Fruit fly (Drosophila melanogaster) whole organism, embryonic: ENCODE data around the gene CG10738.

Experiments
- Atf-2 ChIP-seq: fragments of 200-800 bp; sonication (Bioruptor generic); optimal IDR thresholded peaks from 2 replicates; lab custom pipeline; 2016; ENCODE audit warnings: missing biosample characterization, missing genetic modification characterization
- Blimp-1 ChIP-seq: fragments of 200-800 bp; sonication (Bioruptor generic); optimal IDR thresholded peaks from 3 replicates; lab custom pipeline; 2018; ENCODE audit warnings: missing biosample characterization, missing genetic modification characterization, mild to moderate bottlenecking, moderate library complexity, missing genetic modification reagents
- BtbVII ChIP-seq: fragments of 200-800 bp; sonication (Bioruptor generic); optimal IDR thresholded peaks from 3 replicates; lab custom pipeline; 2017; ENCODE audit warnings: missing biosample characterization, mild to moderate bottlenecking, missing genetic modification characterization
- CG10209 ChIP-seq: fragments of 200-800 bp; sonication (Bioruptor generic); optimal IDR thresholded peaks from 3 replicates; lab custom pipeline; 2017; ENCODE audit warnings: missing biosample characterization, mild to moderate bottlenecking, missing genetic modification characterization, missing genetic modification reagents
- CG10462 ChIP-seq: fragments of 200-800 bp; sonication (Bioruptor generic); optimal IDR thresholded peaks from 2 replicates; lab custom pipeline; 2016; ENCODE audit warnings: missing biosample characterization, missing genetic modification characterization
- CG10543 ChIP-seq: fragments of 200-800 bp; sonication (Bioruptor generic); optimal IDR thresholded peaks from 3 replicates; lab custom pipeline; 2017; ENCODE audit warnings: missing biosample characterization, mild to moderate bottlenecking, missing genetic modification characterization, moderate library complexity
- CG11723 ChIP-seq: fragments of 200-800 bp; sonication (Bioruptor generic); optimal IDR thresholded peaks from 2 replicates; lab custom pipeline; 2017; ENCODE audit warnings: missing biosample characterization, mild to moderate bottlenecking, missing genetic modification characterization
- CG13894 ChIP-seq: fragments of 200-800 bp; sonication (Bioruptor generic); optimal IDR thresholded peaks from 3 replicates; lab custom pipeline; 2018; ENCODE audit warnings: missing biosample characterization, mild to moderate bottlenecking, missing genetic modification characterization, moderate library complexity
- CG17186 ChIP-seq: fragments of 200-800 bp; sonication (Bioruptor generic); optimal IDR thresholded peaks from 3 replicates; lab custom pipeline; 2017; ENCODE audit warnings: missing biosample characterization, missing genetic modification reagents, missing genetic modification characterization
- CG17328 ChIP-seq: fragments of 200-800 bp; sonication (Bioruptor generic); IDR thresholded peaks from 2 replicates; pipeline ENCODE4 v1.3.6; 2022; ENCODE audit warnings: missing biosample characterization, missing genetic modification characterization
- CG17359 ChIP-seq: fragments of 200-800 bp; sonication (Bioruptor generic); optimal IDR thresholded peaks from 3 replicates; lab custom pipeline; 2018; ENCODE audit warnings: missing biosample characterization, mild to moderate bottlenecking, missing genetic modification characterization, moderate library complexity
- CG18619 ChIP-seq: fragments of 200-800 bp; sonication (Bioruptor generic); optimal IDR thresholded peaks from 3 replicates; lab custom pipeline; 2017; ENCODE audit warnings: missing biosample characterization, mild to moderate bottlenecking, missing genetic modification characterization
- CG2712 ChIP-seq: fragments of 200-800 bp; optimal IDR thresholded peaks from 3 replicates; lab custom pipeline; 2019; ENCODE audit warnings: missing biosample characterization, mild to moderate bottlenecking, missing genetic modification characterization, moderate library complexity
- CG3163 ChIP-seq: fragments of 200-800 bp; sonication (Bioruptor generic); optimal IDR thresholded peaks from 3 replicates; lab custom pipeline; 2016; ENCODE audit warnings: missing biosample characterization, missing genetic modification characterization
- CG3838 ChIP-seq: fragments of 200-800 bp; sonication (Bioruptor generic); optimal IDR thresholded peaks from 3 replicates; lab custom pipeline; 2016; ENCODE audit warnings: missing biosample characterization, missing genetic modification characterization
- CG7987 ChIP-seq: fragments of 200-800 bp; sonication (Bioruptor generic); optimal IDR thresholded peaks from 2 replicates; lab custom pipeline; 2018; ENCODE audit warnings: missing biosample characterization, mild to moderate bottlenecking, missing genetic modification characterization, moderate library complexity
- CG8089 ChIP-seq: fragments of 200-800 bp; sonication (Bioruptor generic); optimal IDR thresholded peaks from 3 replicates; lab custom pipeline; 2016; ENCODE audit warnings: missing biosample characterization, missing genetic modification characterization
- CG8944 ChIP-seq: fragments of 200-800 bp; sonication (Bioruptor generic); optimal IDR thresholded peaks from 3 replicates; lab custom pipeline; 2016; ENCODE audit warnings: missing biosample characterization, missing genetic modification characterization
- Camta ChIP-seq: fragments of 200-800 bp; sonication (Bioruptor generic); optimal IDR thresholded peaks from 2 replicates; lab custom pipeline; 2016; ENCODE audit warnings: missing biosample characterization, missing genetic modification characterization
- CoRest ChIP-seq: fragments of 200-800 bp; sonication (Bioruptor generic); optimal IDR thresholded peaks from 3 replicates; lab custom pipeline; 2018; ENCODE audit warnings: missing biosample characterization, mild to moderate bottlenecking, missing genetic modification characterization, moderate library complexity
- CrebB ChIP-seq: fragments of 200-800 bp; sonication (Bioruptor generic); optimal IDR thresholded peaks from 3 replicates; lab custom pipeline; 2018; ENCODE audit warnings: missing biosample characterization, mild to moderate bottlenecking, missing genetic modification characterization
- Ets97D ChIP-seq: fragments of 200-800 bp; sonication (Bioruptor generic); optimal IDR thresholded peaks from 3 replicates; lab custom pipeline; 2016; ENCODE audit warnings: missing biosample characterization, missing genetic modification characterization
- Hand ChIP-seq: fragments of 200-800 bp; sonication (Bioruptor generic); optimal IDR thresholded peaks from 2 replicates; lab custom pipeline; 2017; ENCODE audit warnings: mild to moderate bottlenecking, missing biosample characterization, missing genetic modification reagents, missing genetic modification characterization
- Med ChIP-seq: fragments of 200-800 bp; sonication (Bioruptor generic); peaks from one replicate; lab custom pipeline; 2016; ENCODE audit warnings: missing biosample characterization, missing genetic modification characterization, mild to moderate bottlenecking, inconsistent platforms, moderate library complexity
- Nf-YA ChIP-seq: fragments of 200-800 bp; sonication (Bioruptor generic); IDR thresholded peaks from 2 replicates; pipeline ENCODE4 v1.3.6; 2022; ENCODE audit warnings: missing biosample characterization, missing genetic modification characterization
- Opbp ChIP-seq: fragments of 200-800 bp; sonication (Bioruptor generic); IDR thresholded peaks from 3 replicates; pipeline ENCODE4 v1.3.6; 2022; ENCODE audit warnings: missing biosample characterization, missing genetic modification characterization; ENCODE audit not compliant: partially characterized antibody
- Pdp1 ChIP-seq, 2 experiments: fragments of 200-800 bp; sonication (Bioruptor generic); optimal IDR thresholded peaks; 3 replicates each; lab custom pipeline; 2016; ENCODE audit warnings: missing biosample characterization in 2 of 2, missing genetic modification characterization in 2 of 2, mild to moderate bottlenecking in 1 of 2, moderate library complexity in 1 of 2
- Ptx1 ChIP-seq: fragments of 200-800 bp; sonication (Bioruptor generic); IDR thresholded peaks from 2 replicates; pipeline ENCODE4 v1.3.6; 2022; ENCODE audit warnings: missing biosample characterization, missing genetic modification characterization
- Rfx ChIP-seq: fragments of 200-800 bp; sonication (Bioruptor generic); IDR thresholded peaks from 2 replicates; pipeline ENCODE4 v1.3.6; 2022; ENCODE audit warnings: missing biosample characterization, missing genetic modification characterization
- Tbp ChIP-seq: fragments of >200 bp; optimal IDR thresholded peaks from 2 replicates; lab custom pipeline; 2018; ENCODE audit warnings: missing biosample characterization, missing genetic modification characterization
- YL-1 ChIP-seq: fragments of 200-800 bp; sonication (Bioruptor generic); optimal IDR thresholded peaks from 3 replicates; lab custom pipeline; 2017; ENCODE audit warnings: missing biosample characterization, mild to moderate bottlenecking, missing genetic modification characterization
- bigmax ChIP-seq: fragments of 200-800 bp; sonication (Bioruptor generic); optimal IDR thresholded peaks from 2 replicates; lab custom pipeline; 2018; ENCODE audit warnings: missing biosample characterization, mild to moderate bottlenecking, missing genetic modification characterization
- bowl ChIP-seq: fragments of 200-800 bp; sonication (Bioruptor generic); IDR thresholded peaks from 2 replicates; pipeline ENCODE4 v1.3.6; 2022; ENCODE audit warnings: missing biosample characterization, missing genetic modification characterization
- dmrt99B ChIP-seq: fragments of 200-800 bp; sonication (Bioruptor generic); optimal IDR thresholded peaks from 2 replicates; lab custom pipeline; 2018; ENCODE audit warnings: missing biosample characterization, mild to moderate bottlenecking, missing genetic modification characterization, moderate library complexity
- dysf ChIP-seq: fragments of 200-800 bp; sonication (Bioruptor generic); IDR thresholded peaks from 3 replicates; pipeline ENCODE4 v1.3.6; 2022; ENCODE audit warnings: missing biosample characterization, missing genetic modification characterization
- ems ChIP-seq: fragments of 200-800 bp; sonication (Bioruptor generic); optimal IDR thresholded peaks from 3 replicates; lab custom pipeline; 2016; ENCODE audit warnings: missing biosample characterization, missing genetic modification characterization
- fd64A ChIP-seq: fragments of 200-800 bp; sonication (Bioruptor generic); optimal IDR thresholded peaks from 3 replicates; lab custom pipeline; 2018; ENCODE audit warnings: missing biosample characterization, mild to moderate bottlenecking, missing genetic modification characterization
- fd96Cb ChIP-seq: fragments of 200-800 bp; sonication (Bioruptor generic); optimal IDR thresholded peaks from 2 replicates; lab custom pipeline; 2018; ENCODE audit warnings: missing biosample characterization, mild to moderate bottlenecking, missing genetic modification characterization, moderate library complexity
- gro ChIP-seq: fragments of 200-800 bp; sonication (Bioruptor generic); optimal IDR thresholded peaks from 2 replicates; lab custom pipeline; 2016; ENCODE audit warnings: missing biosample characterization, missing genetic modification characterization
- gsb ChIP-seq: fragments of 200-800 bp; sonication (Bioruptor generic); IDR thresholded peaks from 2 replicates; pipeline ENCODE4 v1.3.6; 2022; ENCODE audit warnings: missing biosample characterization, missing genetic modification characterization
- ham ChIP-seq: fragments of 200-800 bp; sonication (Bioruptor generic); IDR thresholded peaks from 2 replicates; pipeline ENCODE4 v1.3.6; 2022; ENCODE audit warnings: missing biosample characterization, missing genetic modification characterization
- jigr1 ChIP-seq: fragments of 200-800 bp; sonication (Bioruptor generic); IDR thresholded peaks from 3 replicates; pipeline ENCODE4 v1.3.6; 2022; ENCODE audit warnings: missing biosample characterization, missing genetic modification characterization
- klu ChIP-seq: fragments of 200-800 bp; sonication (Bioruptor generic); IDR thresholded peaks from 2 replicates; pipeline ENCODE4 v1.3.6; 2022; ENCODE audit warnings: missing biosample characterization, missing genetic modification characterization
- nom ChIP-seq: fragments of 200-800 bp; sonication (Bioruptor generic); optimal IDR thresholded peaks from 2 replicates; lab custom pipeline; 2017; ENCODE audit warnings: missing biosample characterization, missing genetic modification characterization, mild to moderate bottlenecking, moderate library complexity, missing genetic modification reagents
- pros ChIP-seq: fragments of 200-800 bp; sonication (Bioruptor generic); optimal IDR thresholded peaks from 3 replicates; lab custom pipeline; 2019; ENCODE audit warnings: missing biosample characterization, mild to moderate bottlenecking, missing genetic modification characterization, moderate library complexity
- psq ChIP-seq: fragments of 200-800 bp; sonication (Bioruptor generic); optimal IDR thresholded peaks from 2 replicates; lab custom pipeline; 2017; ENCODE audit warnings: missing biosample characterization, missing genetic modification characterization
- sim ChIP-seq: fragments of 200-800 bp; sonication (Bioruptor generic); IDR thresholded peaks from 2 replicates; pipeline ENCODE4 v1.3.6; 2022; ENCODE audit warnings: missing biosample characterization, missing genetic modification characterization
- sisA ChIP-seq: fragments of 200-800 bp; sonication (Bioruptor generic); IDR thresholded peaks from 2 replicates; pipeline ENCODE4 v1.3.6; 2022; ENCODE audit warnings: missing biosample characterization, missing genetic modification characterization
- vvl ChIP-seq: fragments of 200-800 bp; sonication (Bioruptor generic); IDR thresholded peaks from 2 replicates; pipeline ENCODE4 v1.3.6; 2022; ENCODE audit warnings: missing biosample characterization, missing genetic modification characterization

Gene CG10738

DNA sequence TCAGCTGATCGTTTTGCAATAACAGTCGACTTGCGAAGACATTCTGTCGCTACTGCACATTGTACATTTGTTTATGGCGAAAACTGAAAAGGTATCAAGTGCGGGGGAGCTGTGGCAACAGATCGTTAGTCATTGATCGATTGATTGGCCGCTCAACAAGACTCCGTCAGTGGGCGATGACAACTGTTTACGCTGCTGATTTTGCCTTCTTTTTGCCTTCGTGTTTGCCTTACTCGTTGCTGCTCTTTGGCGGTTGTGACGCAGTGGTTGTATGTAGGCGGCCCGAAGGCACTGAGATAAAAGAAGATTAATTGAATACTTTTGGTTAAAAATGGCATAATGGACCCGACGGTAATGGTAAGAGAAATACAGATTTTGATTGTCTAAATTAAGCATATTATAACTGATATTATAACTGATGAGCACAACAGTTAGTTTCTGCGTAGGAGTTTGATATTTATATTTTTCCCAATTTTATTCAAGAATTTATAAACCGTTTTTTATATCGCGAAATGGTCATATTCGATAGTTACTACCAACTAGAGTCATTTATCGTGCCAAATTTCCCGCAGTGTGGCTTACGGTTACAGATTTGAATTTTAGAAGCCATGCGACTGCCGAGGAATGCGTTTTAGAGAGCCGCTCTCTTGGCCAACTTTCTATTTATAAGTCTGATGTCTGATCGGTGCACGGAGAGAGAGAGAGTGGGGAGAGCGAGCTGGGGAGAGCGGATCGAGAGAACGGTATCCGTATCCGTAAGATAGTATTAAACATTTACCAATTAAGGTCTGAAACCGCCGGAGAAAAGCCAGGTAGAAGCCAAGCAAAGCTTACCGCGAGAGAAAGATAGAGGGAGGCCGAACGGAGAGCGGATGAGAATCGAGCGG, 26.2 kb downstream of the CG10738 start (continued):
- TF ChIP-seq CG10543 (GFP tag; lab: Kevin White, UChicago) (peak; percentile 69), klu (GFP tag; lab: Robert Waterston, UW) (peak; percentile 83), fd64A (GFP tag; lab: Kevin White, UChicago) (peak; percentile 77), CG8089 (GFP tag; lab: Kevin White, UChicago) (no peak), CG8944 (GFP tag; lab: Kevin White, UChicago) (peak; percentile 59), nom (GFP tag; lab: Kevin White, UChicago) (peak; percentile 45), Med (peak; percentile 91), vvl (GFP tag; lab: Robert Waterston, UW) (peak; percentile 89), CG17359 (tag; lab: Kevin White, UChicago) (peak; percentile 91), ham (GFP tag; lab: Robert Waterston, UW) (0 out of 2 replicates have a peak, but pooled peaks have one; percentile 6), gro (GFP tag; lab: Kevin White, UChicago) (no peak), jigr1 (GFP tag; lab: Robert Waterston, UW) (peak; percentile 77), CG3838 (GFP tag; lab: Kevin White, UChicago) (peak; percentile 61), YL-1 (GFP tag; lab: Kevin White, UChicago) (peak; percentile 62), CG17186 (peak; percentile 72), pros (GFP tag; lab: Kevin White, UChicago) (peak; percentile 10), Tbp (no peak), CG2712 (tag; lab: Kevin White, UChicago) (peak; percentile 95), gsb (GFP tag; lab: Robert Waterston, UW) (peak; percentile 74), sim (GFP tag; lab: Robert Waterston, UW) (peak; percentile 76; the same call in 1 of the 2 replicates), psq (GFP tag; lab: Kevin White, UChicago) (peak; percentile 62), fd96Cb (tag; lab: Kevin White, UChicago) (peak; percentile 93), Atf-2 (GFP tag; lab: Kevin White, UChicago) (peak; percentile 32), Ptx1 (GFP tag; lab: Robert Waterston, UW) (peak; percentile 92), CG13894 (tag; lab: Kevin White, UChicago) (no peak), sisA (peak; percentile 83), Nf-YA (GFP tag; lab: Robert Waterston, UW) (peak; percentile 68), CG7987 (GFP tag; lab: Kevin White, UChicago) (peak; percentile 59), Camta (GFP tag; lab: Kevin White, UChicago) (peak; percentile 60), Ets97D (GFP tag; lab: Kevin White, UChicago) (peak; percentile 43), dysf (GFP tag; lab: Robert Waterston, UW) (peak; percentile 94), CG10462 (GFP tag; lab: Kevin White, UChicago) (peak; percentile 62), BtbVII (GFP tag; lab: Kevin White, UChicago) (peak; percentile 92), Hand (GFP tag; lab: Kevin White, UChicago) (peak; percentile 66), ems (GFP tag; lab: Kevin White, UChicago) (peak; percentile 81), Opbp (GFP tag; lab: Robert Waterston, UW) (no peak), CG11723 (GFP tag; lab: Kevin White, UChicago) (peak; percentile 91), Blimp-1 (GFP tag; lab: Kevin White, UChicago) (peak; percentile 91), CG3163 (GFP tag; lab: Kevin White, UChicago) (no peak), CG10209 (GFP tag; lab: Kevin White, UChicago) (peak; percentile 93), CG18619 (peak; percentile 93), Pdp1 (GFP tag; optimal IDR thresholded peaks at IDR 0.05; lab: Kevin White, UChicago) (peak; percentile 68 to 73), bigmax (no peak), bowl (no peak), CG17328 (GFP tag; lab: Robert Waterston, UW) (peak; percentile 77), CoRest (peak; percentile 95), Rfx (GFP tag; lab: Robert Waterston, UW) (peak; percentile 88), dmrt99B (peak; percentile 95), CrebB (peak; percentile 56)
